Worm (Caenorhabditis elegans) whole organism, L1 larva: ENCODE data around the gene K03A1.4.

ENCODE experiments used
- C04F5.9 ChIP-seq: sonication (generic microtip); optimal IDR thresholded peaks from 2 replicates; lab custom pipeline; 2016; ENCODE audit warnings: missing genetic modification characterization, missing compliant biosample characterization
- C16A3.4 ChIP-seq: fragments of 150-350 bp; optimal IDR thresholded peaks from 2 replicates; lab custom pipeline; 2014; ENCODE audit warnings: missing biosample characterization, missing genetic modification characterization
- ama-1 ChIP-seq: fragments of 150-350 bp; optimal IDR thresholded peaks from 2 replicates; lab custom pipeline; 2014
- ceh-63 ChIP-seq: fragments of 200-800 bp; sonication (Bioruptor generic); optimal IDR thresholded peaks from 2 replicates; lab custom pipeline; 2018; ENCODE audit warnings: mild to moderate bottlenecking, missing genetic modification characterization, missing compliant biosample characterization
- ceh-8 ChIP-seq: fragments of 200-800 bp; sonication (Bioruptor generic); optimal IDR thresholded peaks from 2 replicates; lab custom pipeline; 2018; ENCODE audit warnings: mild to moderate bottlenecking, missing genetic modification characterization, moderate library complexity, missing compliant biosample characterization
- ceh-82 ChIP-seq, 3 experiments: fragments of 150-350 bp in 1 of 3; sonication (generic microtip) in 2 of 3; optimal IDR thresholded peaks; 2 replicates each; lab custom pipeline; 2014 to 2017; ENCODE audit warnings: missing biosample characterization in 3 of 3, missing genetic modification characterization in 3 of 3
- ces-1 ChIP-seq: fragments of 150-350 bp; optimal IDR thresholded peaks from 2 replicates; lab custom pipeline; 2014; ENCODE audit warnings: missing biosample characterization, missing genetic modification reagents, missing genetic modification characterization
- dpl-1 ChIP-seq, 3 experiments: fragments of 150-350 bp in 2 of 3; sonication (generic microtip) in 1 of 3; optimal IDR thresholded peaks; 2 replicates each; lab custom pipeline; 2014 to 2017; ENCODE audit warnings: missing biosample characterization in 3 of 3, missing genetic modification characterization in 3 of 3, missing genetic modification reagents in 3 of 3
- dsc-1 ChIP-seq: sonication (generic microtip); optimal IDR thresholded peaks from 2 replicates; lab custom pipeline; 2016; ENCODE audit warnings: mild to moderate bottlenecking, missing genetic modification characterization, missing compliant biosample characterization
- efl-1 ChIP-seq, 4 experiments: fragments of 150-350 bp; optimal IDR thresholded peaks in 3 of 4; peaks in 1 of 4; 1 replicate in 1 of 4; 2 replicates in 3 of 4; lab custom pipeline; 2014; ENCODE audit warnings: missing biosample characterization in 2 of 4, missing genetic modification characterization in 2 of 4, missing genetic modification reagents in 2 of 4
- elt-2 ChIP-seq: sonication (generic microtip); optimal IDR thresholded peaks from 2 replicates; lab custom pipeline; 2016; ENCODE audit warnings: missing genetic modification characterization, mild to moderate bottlenecking, inconsistent platforms, missing compliant biosample characterization, missing genetic modification reagents
- elt-3 ChIP-seq, 6 experiments: fragments of 150-350 bp in 1 of 6; sonication (generic microtip); optimal IDR thresholded peaks; 2 replicates each; lab custom pipeline; 2017 to 2018; ENCODE audit warnings: missing biosample characterization in 6 of 6, missing genetic modification characterization in 6 of 6, inconsistent platforms in 1 of 6
- fkh-10 ChIP-seq: sonication (generic microtip); optimal IDR thresholded peaks from 2 replicates; lab custom pipeline; 2017; ENCODE audit warnings: missing biosample characterization, missing genetic modification reagents, missing genetic modification characterization
- fkh-8 ChIP-seq: sonication (generic microtip); optimal IDR thresholded peaks from 2 replicates; lab custom pipeline; 2016; ENCODE audit warnings: mild to moderate bottlenecking, missing genetic modification characterization, missing compliant biosample characterization
- fos-1 ChIP-seq: fragments of 150-350 bp; optimal IDR thresholded peaks from 2 replicates; lab custom pipeline; 2014; ENCODE audit warnings: missing biosample characterization, missing genetic modification characterization
- jun-1 ChIP-seq: fragments of 150-350 bp; optimal IDR thresholded peaks from 2 replicates; lab custom pipeline; 2014; ENCODE audit warnings: missing biosample characterization, missing genetic modification reagents, missing genetic modification characterization
- lin-13 ChIP-seq: fragments of 150-350 bp; optimal IDR thresholded peaks from 2 replicates; lab custom pipeline; 2014; ENCODE audit warnings: missing biosample characterization, missing genetic modification reagents, missing genetic modification characterization
- lin-14 ChIP-seq: fragments of 200-800 bp; sonication (Bioruptor generic); optimal IDR thresholded peaks from 2 replicates; lab custom pipeline; 2018; ENCODE audit warnings: mild to moderate bottlenecking, missing genetic modification characterization, moderate library complexity, missing compliant biosample characterization
- lin-35 ChIP-seq, 2 experiments: fragments of 150-350 bp; optimal IDR thresholded peaks; 2 replicates each; lab custom pipeline; 2014; ENCODE audit warnings: missing biosample characterization in 2 of 2, missing genetic modification characterization in 2 of 2, missing genetic modification reagents in 2 of 2
- lir-3 ChIP-seq: sonication (generic microtip); optimal IDR thresholded peaks from 2 replicates; lab custom pipeline; 2016; ENCODE audit warnings: mild to moderate bottlenecking, missing genetic modification characterization, moderate library complexity, missing compliant biosample characterization; ENCODE audit not compliant: poor library complexity
- lsy-2 ChIP-seq, 2 experiments: fragments of 150-350 bp; optimal IDR thresholded peaks; 2 replicates each; lab custom pipeline; 2014; ENCODE audit warnings: missing biosample characterization in 2 of 2, missing genetic modification characterization in 2 of 2
- mab-9 ChIP-seq: fragments of 200-800 bp; sonication (Bioruptor generic); IDR thresholded peaks from 2 replicates; pipeline ENCODE4 v1.3.6; 2022; ENCODE audit warnings: missing genetic modification reagents, missing genetic modification characterization, missing compliant biosample characterization
- mep-1 ChIP-seq: fragments of 150-350 bp; optimal IDR thresholded peaks from 2 replicates; lab custom pipeline; 2014; ENCODE audit warnings: missing biosample characterization, missing genetic modification characterization
- nhr-19 ChIP-seq: fragments of 200-800 bp; sonication (Bioruptor generic); conservative IDR thresholded peaks from 2 replicates; pipeline ENCODE4 v1.3.6; 2022; ENCODE audit warnings: missing genetic modification characterization, missing compliant biosample characterization
- nhr-20 ChIP-seq: sonication (generic microtip); optimal IDR thresholded peaks from 2 replicates; lab custom pipeline; 2016; ENCODE audit warnings: mild to moderate bottlenecking, missing genetic modification characterization, missing compliant biosample characterization
- nhr-237 ChIP-seq: fragments of 150-350 bp; optimal IDR thresholded peaks from 2 replicates; lab custom pipeline; 2014; ENCODE audit warnings: missing biosample characterization, missing genetic modification characterization
- nhr-47 ChIP-seq: sonication (generic microtip); optimal IDR thresholded peaks from 2 replicates; lab custom pipeline; 2016; ENCODE audit warnings: mild to moderate bottlenecking, missing genetic modification characterization, moderate library complexity, missing compliant biosample characterization
- nhr-71 ChIP-seq: sonication (generic microtip); optimal IDR thresholded peaks from 2 replicates; lab custom pipeline; 2016; ENCODE audit warnings: mild to moderate bottlenecking, missing genetic modification characterization, moderate library complexity, missing compliant biosample characterization
- nhr-76 ChIP-seq: sonication (generic microtip); optimal IDR thresholded peaks from 2 replicates; lab custom pipeline; 2017; ENCODE audit warnings: missing biosample characterization, missing genetic modification characterization
- nhr-77 ChIP-seq: fragments of 150-350 bp; optimal IDR thresholded peaks from 2 replicates; lab custom pipeline; 2014; ENCODE audit warnings: missing biosample characterization, missing genetic modification characterization
- nhr-85 ChIP-seq: sonication (generic microtip); peaks from one replicate; lab custom pipeline; 2016; ENCODE audit warnings: missing genetic modification characterization, inconsistent platforms, missing compliant biosample characterization
- nhr-90 ChIP-seq: sonication (generic microtip); optimal IDR thresholded peaks from 2 replicates; lab custom pipeline; 2016; ENCODE audit warnings: mild to moderate bottlenecking, missing genetic modification characterization, missing compliant biosample characterization; ENCODE audit not compliant: poor library complexity
- pax-3 ChIP-seq: fragments of 200-800 bp; sonication (Bioruptor generic); optimal IDR thresholded peaks from 2 replicates; lab custom pipeline; 2018; ENCODE audit warnings: mild to moderate bottlenecking, missing genetic modification characterization, moderate library complexity, missing compliant biosample characterization
- snu-23 ChIP-seq: sonication (generic microtip); optimal IDR thresholded peaks from 2 replicates; lab custom pipeline; 2016; ENCODE audit warnings: missing genetic modification characterization, missing compliant biosample characterization
- sptf-1 ChIP-seq: fragments of 150-350 bp; optimal IDR thresholded peaks from 2 replicates; lab custom pipeline; 2014; ENCODE audit warnings: missing biosample characterization, missing genetic modification characterization
- unc-30 ChIP-seq: sonication (generic microtip); optimal IDR thresholded peaks from 2 replicates; lab custom pipeline; 2017; ENCODE audit warnings: missing biosample characterization, missing genetic modification characterization
- unc-86 ChIP-seq: sonication (generic microtip); optimal IDR thresholded peaks from 2 replicates; lab custom pipeline; 2016; ENCODE audit warnings: missing genetic modification characterization, missing compliant biosample characterization
- unc-98 ChIP-seq: fragments of 200-800 bp; sonication (Bioruptor generic); IDR thresholded peaks from 2 replicates; pipeline ENCODE4 v1.3.6; 2022; ENCODE audit warnings: missing genetic modification characterization, missing compliant biosample characterization
- xbp-1 ChIP-seq: sonication (generic microtip); optimal IDR thresholded peaks from 2 replicates; lab custom pipeline; 2016; ENCODE audit warnings: missing genetic modification characterization, missing compliant biosample characterization
- zip-4 ChIP-seq: fragments of 200-800 bp; sonication (Bioruptor generic); optimal IDR thresholded peaks from 2 replicates; lab custom pipeline; 2018; ENCODE audit warnings: mild to moderate bottlenecking, missing genetic modification characterization, moderate library complexity, missing compliant biosample characterization
- ztf-11 ChIP-seq, 2 experiments: sonication (generic microtip); optimal IDR thresholded peaks; 2 replicates each; lab custom pipeline; 2016 to 2017; ENCODE audit warnings: missing genetic modification characterization in 2 of 2, missing biosample characterization in 1 of 2, missing compliant biosample characterization in 1 of 2

The K03A1.4 gene

DNA sequence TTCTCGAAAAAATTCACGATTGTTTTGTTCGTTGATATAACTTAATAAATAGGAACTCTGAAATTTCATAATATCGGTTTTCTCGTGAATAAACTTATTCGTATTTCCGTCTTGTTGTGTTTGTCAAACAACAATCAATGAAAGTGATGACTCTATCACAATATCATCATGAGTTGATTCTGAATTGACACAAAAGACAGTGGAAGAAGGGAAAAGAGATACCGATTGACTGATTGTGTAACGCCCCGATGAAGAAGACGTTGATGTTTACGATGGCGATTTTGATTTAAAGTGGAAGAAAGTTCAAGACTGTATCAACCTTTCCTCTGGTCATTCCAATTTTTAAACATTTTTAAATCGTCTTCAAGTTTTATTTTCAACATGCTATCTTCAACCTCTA lies 31.0 kb upstream of the K03A1.4 start, which contains the start of gene ttr-59 (continued):
- no peak for TF ChIP-seq dsc-1
- peak; percentile 0 for TF ChIP-seq nhr-71 (tag; lab: Kevin White, UChicago)
- no peak for TF ChIP-seq ama-1 (lab: Kevin White, UChicago)
- TF ChIP-seq nhr-237 (tag; lab: Kevin White, UChicago): no peak
- TF ChIP-seq ces-1: no peak
- no peak for TF ChIP-seq ceh-63 (GFP tag; lab: Kevin White, UChicago)

DNA sequence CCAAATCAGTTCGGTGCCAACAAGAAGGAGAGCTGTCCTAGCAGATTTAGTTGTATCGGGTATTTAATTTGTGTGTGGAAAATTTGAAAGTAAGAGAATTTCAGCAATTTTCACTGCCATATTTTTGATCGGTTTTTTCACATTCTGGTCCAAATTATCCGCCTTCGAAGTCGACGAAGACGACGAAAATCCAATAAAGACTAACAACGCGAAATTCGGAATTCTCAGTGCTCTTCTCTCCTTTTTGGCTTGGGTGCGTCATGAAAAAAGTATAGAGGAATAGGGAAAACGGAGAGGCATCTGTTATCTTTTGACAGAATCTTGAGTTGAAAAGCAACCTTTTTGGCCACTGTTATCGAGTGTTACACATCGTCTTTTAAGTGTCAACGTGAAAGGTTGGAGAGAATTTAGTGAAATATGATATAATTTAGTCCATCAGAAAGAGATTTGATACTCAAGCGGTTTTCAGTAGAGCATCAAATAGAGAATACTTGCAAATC lies 29.6 kb upstream of the K03A1.4 start:
- TF ChIP-seq dpl-1 (GFP tag; optimal IDR thresholded peaks at IDR 0.05; lab: Kevin White, UChicago): no peak
- TF ChIP-seq ceh-82 (tag; optimal IDR thresholded peaks at IDR 0.05; lab: Kevin White, UChicago): peak in 1 of 3 experiments; percentile 4
- TF ChIP-seq nhr-85 (tag; lab: Kevin White, UChicago): no peak
- no peak for TF ChIP-seq nhr-71 (tag; lab: Kevin White, UChicago)
- TF ChIP-seq mab-9 (GFP tag; lab: Robert Waterston, UW): no peak
- TF ChIP-seq lin-13 (GFP tag; lab: Kevin White, UChicago): no peak
- peak; percentile 54 for TF ChIP-seq lin-14 (GFP tag; lab: Kevin White, UChicago)
- no peak for TF ChIP-seq ztf-11 (tag; optimal IDR thresholded peaks at IDR 0.05; lab: Kevin White, UChicago)
- no peak for TF ChIP-seq pax-3 (tag; lab: Kevin White, UChicago)
- no peak for TF ChIP-seq jun-1

DNA sequence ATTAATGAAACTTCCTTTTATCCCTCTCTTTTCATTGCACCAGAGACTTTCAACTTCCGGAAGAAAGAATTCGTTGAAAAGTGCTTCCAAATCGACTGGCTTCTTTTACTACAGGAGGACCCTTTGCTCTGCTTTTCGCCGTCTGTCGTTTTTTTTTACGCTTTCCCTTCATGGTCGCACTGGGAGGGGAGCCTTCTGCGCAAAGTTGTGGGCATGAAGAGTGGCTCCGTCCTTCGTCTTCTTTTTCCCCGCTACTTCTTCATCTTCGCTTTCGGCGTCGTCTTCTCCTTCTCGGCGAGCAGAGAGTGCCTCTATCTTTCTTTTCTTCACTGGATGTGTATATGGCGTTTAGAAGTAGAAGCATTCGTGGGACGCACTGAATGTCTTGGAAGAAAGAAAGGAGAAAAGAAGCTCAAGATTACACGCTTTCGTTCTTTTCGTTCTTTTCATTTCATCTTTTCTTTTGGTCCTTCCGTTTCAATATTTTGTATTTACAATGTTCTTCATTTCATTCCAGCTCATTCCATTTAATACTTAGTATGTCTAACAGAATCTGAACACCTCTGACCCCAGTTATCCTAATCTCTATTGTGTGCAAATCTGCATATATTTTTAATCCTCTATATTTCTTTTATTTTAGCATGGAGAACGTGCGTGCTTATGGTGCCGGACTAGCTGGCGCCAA lies 28.6 kb upstream of the K03A1.4 start, which contains the start of gene sng-1:
Gene sng-1 (plus strand): TSS at position 635 of the 685 bp plus-strand sequence.
- peak; percentile 72 for TF ChIP-seq lin-14 (GFP tag; lab: Kevin White, UChicago)
- no peak for TF ChIP-seq fos-1
- TF ChIP-seq sptf-1 (tag; lab: Kevin White, UChicago): no peak
- TF ChIP-seq unc-30 (tag; lab: Kevin White, UChicago): no peak
- peak in 1 of 3 experiments; percentile 33 for TF ChIP-seq ceh-82 (tag; optimal IDR thresholded peaks at IDR 0.05; lab: Kevin White, UChicago)
- no peak for TF ChIP-seq zip-4 (GFP tag; lab: Kevin White, UChicago)
- TF ChIP-seq C04F5.9 (tag; lab: Kevin White, UChicago): no peak
- no peak for TF ChIP-seq nhr-76 (tag; lab: Kevin White, UChicago)
- TF ChIP-seq fkh-8 (tag; lab: Kevin White, UChicago): peak; percentile 22
- no peak for TF ChIP-seq nhr-20 (tag; lab: Kevin White, UChicago)
- TF ChIP-seq lir-3 (tag; lab: Kevin White, UChicago): no peak
- TF ChIP-seq nhr-71 (tag; lab: Kevin White, UChicago): peak; percentile 20
- peak; percentile 1 for TF ChIP-seq nhr-47 (tag; lab: Kevin White, UChicago)
- TF ChIP-seq unc-86 (tag; lab: Kevin White, UChicago): peak; percentile 12
- TF ChIP-seq, all 84 proteins: peak for 6

DNA sequence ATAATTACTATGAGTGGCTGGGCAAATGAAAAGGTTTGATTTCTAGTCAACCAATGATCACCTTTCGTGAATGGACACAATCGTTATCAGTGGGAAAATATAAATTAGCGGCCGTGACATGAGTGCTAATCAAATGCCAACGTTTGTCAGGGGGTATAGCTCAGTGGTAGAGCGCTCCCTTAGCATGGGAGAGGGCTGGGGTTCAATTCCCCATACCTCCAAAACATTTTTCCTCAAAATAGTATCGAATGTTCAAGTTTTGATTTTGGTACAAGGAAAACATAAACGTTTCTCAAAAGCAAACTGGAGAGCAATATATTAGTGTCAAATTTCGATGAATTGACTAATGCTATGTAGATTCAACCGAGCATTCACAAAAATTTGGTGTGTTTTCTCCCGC lies 25.1 kb upstream of the K03A1.4 start:
- TF ChIP-seq nhr-90 (tag; lab: Kevin White, UChicago): peak; percentile 37
- peak; percentile 64 for TF ChIP-seq elt-2 (tag; lab: Kevin White, UChicago)
- TF ChIP-seq fkh-10 (GFP tag; lab: Kevin White, UChicago): no peak
- no peak for TF ChIP-seq unc-98 (GFP tag; lab: Robert Waterston, UW)
- TF ChIP-seq nhr-71 (tag; lab: Kevin White, UChicago): peak; percentile 34
- TF ChIP-seq nhr-19 (GFP tag; lab: Robert Waterston, UW): peak; percentile 39
- no peak for TF ChIP-seq dsc-1
- no peak for TF ChIP-seq sptf-1 (tag; lab: Kevin White, UChicago)
- peak in 1 of 6 experiments; percentile 21 for TF ChIP-seq elt-3 (tag; optimal IDR thresholded peaks at IDR 0.05; lab: Kevin White, UChicago)
- TF ChIP-seq fkh-8 (tag; lab: Kevin White, UChicago): peak; percentile 6
- TF ChIP-seq ceh-8 (GFP tag; lab: Kevin White, UChicago): no peak
- TF ChIP-seq xbp-1: peak; percentile 13
- peak; percentile 38 for TF ChIP-seq nhr-85 (tag; lab: Kevin White, UChicago)
- no peak for TF ChIP-seq C16A3.4
- TF ChIP-seq nhr-47 (tag; lab: Kevin White, UChicago): peak; percentile 54
- peak in 1 of 2 experiments; percentile 44 for TF ChIP-seq lin-35 (GFP tag; optimal IDR thresholded peaks at IDR 0.05; lab: Kevin White, UChicago)
- peak; percentile 57 for TF ChIP-seq nhr-20 (tag; lab: Kevin White, UChicago)
- no peak for TF ChIP-seq nhr-77 (tag; lab: Kevin White, UChicago)
- TF ChIP-seq lin-14 (GFP tag; lab: Kevin White, UChicago): peak; percentile 1
- no peak for TF ChIP-seq efl-1 (optimal IDR thresholded peaks at IDR 0.05; lab: Kevin White, UChicago)
- peak in 1 of 2 experiments; percentile 73 for TF ChIP-seq efl-1 (GFP tag; optimal IDR thresholded peaks at IDR 0.05 in 1 of 2; lab: Kevin White, UChicago)
- TF ChIP-seq lsy-2 (tag; optimal IDR thresholded peaks at IDR 0.05; lab: Kevin White, UChicago): no peak
- peak; percentile 10 for TF ChIP-seq mep-1 (tag; lab: Kevin White, UChicago)
- peak; percentile 29 for TF ChIP-seq snu-23
